Worm (Caenorhabditis elegans): Measurements from ENCODE around the gene txt-9.

txt-9 gene

DNA sequence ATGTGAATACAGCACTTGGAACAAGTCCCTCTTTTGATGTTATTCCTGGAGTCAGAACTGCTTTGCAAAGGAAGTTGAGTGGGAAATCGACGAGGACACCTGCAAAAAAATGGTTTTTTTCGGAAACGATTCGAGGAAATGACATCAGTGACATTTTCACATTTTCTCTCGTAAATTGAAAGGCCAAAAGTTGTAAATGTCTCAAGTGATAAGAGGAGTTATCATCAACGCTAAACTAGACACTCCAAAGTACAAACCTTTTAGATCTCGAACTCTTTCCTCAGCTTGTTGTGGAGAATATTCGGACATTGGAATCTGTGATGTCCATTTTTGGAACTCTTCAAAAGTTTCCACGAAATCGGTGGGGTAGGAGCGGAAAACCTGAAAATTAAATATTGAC lies 1.4 kb upstream of the txt-9 start:
- TF ChIP-seq mab-5 (tag; optimal IDR thresholded peaks at IDR 0.05) (no peak), nhr-28 (tag; optimal IDR thresholded peaks at IDR 0.05) (no peak), lsy-2 (tag; optimal IDR thresholded peaks at IDR 0.05) (no peak), pha-4 (tag; optimal IDR thresholded peaks at IDR 0.05) (no peak), mls-2 (tag; optimal IDR thresholded peaks at IDR 0.05) (no peak), unc-39 (tag; optimal IDR thresholded peaks at IDR 0.05) (no peak), ham-2 (GFP tag; optimal IDR thresholded peaks at IDR 0.05) (no peak)

- no peak for TF ChIP-seq snpc-4 (tag; optimal IDR thresholded peaks at IDR 0.05)
- TF ChIP-seq lin-13 (tag; optimal IDR thresholded peaks at IDR 0.05), result no peak
These were observed 558 bp downstream of the txt-9 start for ce11 chrII:5086143-5086542.

DNA sequence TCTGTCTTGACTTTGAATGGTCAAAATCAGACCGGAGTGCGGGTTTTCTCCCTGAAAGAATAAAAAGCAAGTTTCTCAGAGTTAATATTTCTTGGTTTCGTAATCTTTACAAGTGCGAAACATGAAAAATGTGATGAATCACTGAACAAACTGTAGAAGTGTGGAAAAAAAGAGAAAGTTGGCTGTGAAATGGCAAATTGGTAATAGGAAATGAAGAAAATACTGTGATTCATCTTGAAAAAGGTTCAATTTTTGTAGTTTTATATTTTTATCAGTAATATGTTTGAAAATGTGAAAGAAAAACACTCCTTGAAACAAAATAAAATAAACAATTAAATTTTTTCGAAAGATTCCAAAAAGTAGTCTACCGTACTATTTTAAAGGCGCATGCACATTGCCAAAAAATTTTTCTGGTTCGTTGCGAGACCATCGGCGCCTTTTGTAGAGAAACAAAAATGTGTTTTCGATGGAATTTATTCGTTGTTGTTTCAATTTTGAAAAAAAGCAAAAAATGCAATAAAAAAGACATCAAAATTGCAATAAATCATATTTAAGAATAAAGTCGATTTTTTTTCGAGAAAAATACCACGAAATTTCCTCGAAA lies 6.2 kb downstream of the txt-9 start, which contains the start of gene pld-1:
pld-1 (minus strand) TSS at position 51 of the 604 bp plus-strand sequence.
- TF ChIP-seq nhr-28 (tag; optimal IDR thresholded peaks at IDR 0.05) (no peak), snpc-4 (tag; optimal IDR thresholded peaks at IDR 0.05) (no peak), ztf-11 (tag; optimal IDR thresholded peaks at IDR 0.05) (no peak), nhr-237 (tag; optimal IDR thresholded peaks at IDR 0.05) (no peak), bed-3 (GFP tag; optimal IDR thresholded peaks at IDR 0.05) (no peak), hlh-1 (tag; optimal IDR thresholded peaks at IDR 0.05) (no peak), elt-3 (tag; optimal IDR thresholded peaks at IDR 0.05) (no peak)

DNA sequence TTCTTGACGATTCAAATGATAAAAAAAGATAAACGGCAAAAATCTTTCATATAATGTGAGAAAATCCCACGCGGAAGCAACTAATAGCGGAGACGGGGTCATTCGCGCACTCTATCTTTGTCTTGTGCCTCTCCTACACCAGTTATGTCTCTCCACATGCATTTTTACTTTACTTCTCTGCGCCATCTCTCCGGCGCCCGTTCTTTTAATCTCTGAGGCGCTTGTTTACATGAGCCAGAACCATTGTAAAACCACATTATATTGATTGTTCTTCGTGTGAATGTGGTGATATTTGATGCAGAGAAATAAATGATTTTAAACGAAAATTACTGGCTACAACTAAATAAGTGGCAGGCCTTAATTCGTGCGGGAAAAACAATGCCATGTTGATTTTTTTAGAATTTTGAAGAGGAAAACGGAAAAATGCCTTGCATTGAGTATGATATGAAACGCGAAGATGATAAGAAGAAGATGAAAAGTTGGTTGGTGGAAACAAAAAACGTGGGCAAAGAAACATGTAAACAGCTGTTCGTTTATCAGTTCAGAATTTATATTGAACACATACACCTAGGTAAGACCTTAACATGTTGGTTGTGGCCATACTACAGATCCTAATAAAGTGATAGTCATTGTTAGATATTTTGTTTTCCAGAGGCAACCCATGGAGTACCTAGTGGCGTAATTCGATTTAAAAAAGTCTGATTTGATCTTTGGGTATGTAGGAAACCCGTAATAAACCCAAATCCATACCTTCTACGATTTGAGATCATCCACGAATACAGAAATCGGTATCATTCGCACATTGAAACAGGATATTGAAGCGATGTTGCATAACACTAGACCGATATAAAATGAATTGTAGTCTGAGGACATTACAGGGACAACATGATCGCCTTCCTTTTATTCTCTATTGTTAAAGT lies 7.0 kb downstream of the txt-9 start, which contains the start of gene C04G6.2:
C04G6.2 (plus strand) TSS at position 870 of the 920 bp plus-strand sequence.
- TF ChIP-seq mls-2 (tag; optimal IDR thresholded peaks at IDR 0.05) (peak; percentile 43), mab-5 (tag; optimal IDR thresholded peaks at IDR 0.05) (no peak), nhr-2 (tag; optimal IDR thresholded peaks at IDR 0.05) (no peak), lsy-2 (tag; optimal IDR thresholded peaks at IDR 0.05) (no peak), lin-13 (tag; optimal IDR thresholded peaks at IDR 0.05) (no peak), M03D4.4 (tag; optimal IDR thresholded peaks at IDR 0.05) (peak; percentile 16), cnd-1 (tag; optimal IDR thresholded peaks at IDR 0.05) (no peak), elt-3 (tag; optimal IDR thresholded peaks at IDR 0.05) (no peak), sem-2 (GFP tag; optimal IDR thresholded peaks at IDR 0.05) (no peak), lin-32 (GFP tag; optimal IDR thresholded peaks at IDR 0.05) (no peak), unc-39 (tag; optimal IDR thresholded peaks at IDR 0.05) (no peak), bed-3 (GFP tag; optimal IDR thresholded peaks at IDR 0.05) (no peak), ceh-39 (tag; optimal IDR thresholded peaks at IDR 0.05) (no peak), zip-8 (tag; optimal IDR thresholded peaks at IDR 0.05) (no peak), drap-1 (GFP tag; optimal IDR thresholded peaks at IDR 0.05) (no peak), blmp-1 (tag; optimal IDR thresholded peaks at IDR 0.05) (no peak), ceh-83 (GFP tag; optimal IDR thresholded peaks at IDR 0.05) (no peak), sptf-1 (tag; optimal IDR thresholded peaks at IDR 0.05) (peak; percentile 14), nhr-12 (tag; optimal IDR thresholded peaks at IDR 0.05) (no peak), flh-1 (GFP tag; optimal IDR thresholded peaks at IDR 0.05) (no peak), snpc-4 (tag; optimal IDR thresholded peaks at IDR 0.05) (no peak), pha-4 (tag; optimal IDR thresholded peaks at IDR 0.05) (peak; percentile 96), ham-2 (GFP tag; optimal IDR thresholded peaks at IDR 0.05) (peak; percentile 76), hlh-1 (tag; optimal IDR thresholded peaks at IDR 0.05) (no peak), unc-120 (tag; optimal IDR thresholded peaks at IDR 0.05; ENCODE audit: poor library complexity, severe bottlenecking) (peak; percentile 26), ztf-11 (tag; optimal IDR thresholded peaks at IDR 0.05) (no peak), nhr-28 (tag; optimal IDR thresholded peaks at IDR 0.05) (no peak), ceh-43 (GFP tag; optimal IDR thresholded peaks at IDR 0.05) (no peak), unc-62 (GFP tag; optimal IDR thresholded peaks at IDR 0.05) (no peak), ces-1 (GFP tag; optimal IDR thresholded peaks at IDR 0.05) (peak; percentile 49), nhr-76 (tag; optimal IDR thresholded peaks at IDR 0.05) (no peak), mep-1 (tag; optimal IDR thresholded peaks at IDR 0.05) (peak; percentile 45), nhr-237 (tag; optimal IDR thresholded peaks at IDR 0.05) (peak; percentile 69), elt-1 (tag; optimal IDR thresholded peaks at IDR 0.05; ENCODE audit: borderline replicate concordance, insufficient read depth) (no peak), tbx-8 (GFP tag; optimal IDR thresholded peaks at IDR 0.05) (no peak)

Measured in whole organism, mixed stage, embryonic.